Fruit fly (Drosophila melanogaster) whole organism, embryonic: Measurements from ENCODE around the gene CG4661.

Experiments
- Aef1 ChIP-seq: fragments of 200-800 bp; sonication (Bioruptor generic); IDR thresholded peaks from 3 replicates; pipeline ENCODE4 v1.3.6; 2022; ENCODE audit warnings: missing biosample characterization, missing genetic modification characterization
- C15 ChIP-seq: fragments of 200-800 bp; sonication (Bioruptor generic); IDR thresholded peaks from 3 replicates; pipeline ENCODE4 v1.3.6; 2022; ENCODE audit warnings: missing biosample characterization, missing genetic modification characterization
- CG10366 ChIP-seq: fragments of 200-800 bp; sonication (Bioruptor generic); IDR thresholded peaks from 2 replicates; pipeline ENCODE4 v1.3.6; 2022; ENCODE audit warnings: missing biosample characterization, missing genetic modification characterization
- CG10959 ChIP-seq: fragments of 200-800 bp; sonication (Bioruptor generic); IDR thresholded peaks from 2 replicates; pipeline ENCODE4 v1.3.6; 2022; ENCODE audit warnings: missing biosample characterization, missing genetic modification characterization
- CG13296 ChIP-seq: fragments of 200-800 bp; sonication (Bioruptor generic); optimal IDR thresholded peaks from 3 replicates; lab custom pipeline; 2018; ENCODE audit warnings: missing biosample characterization, mild to moderate bottlenecking, missing genetic modification characterization
- CG14710 ChIP-seq: fragments of 200-800 bp; sonication (Bioruptor generic); optimal IDR thresholded peaks from 3 replicates; lab custom pipeline; 2019; ENCODE audit warnings: missing biosample characterization, mild to moderate bottlenecking, missing genetic modification characterization, moderate library complexity
- CG17186 ChIP-seq: fragments of 200-800 bp; sonication (Bioruptor generic); optimal IDR thresholded peaks from 3 replicates; lab custom pipeline; 2017; ENCODE audit warnings: missing biosample characterization, missing genetic modification reagents, missing genetic modification characterization
- CG17385 ChIP-seq: fragments of 200-800 bp; sonication (Bioruptor generic); optimal IDR thresholded peaks from 3 replicates; lab custom pipeline; 2018; ENCODE audit warnings: missing biosample characterization, mild to moderate bottlenecking, missing genetic modification characterization
- CG2116 ChIP-seq: fragments of 200-800 bp; sonication (Bioruptor generic); optimal IDR thresholded peaks from 3 replicates; lab custom pipeline; 2018; ENCODE audit warnings: missing biosample characterization, mild to moderate bottlenecking, missing genetic modification characterization
- CG32532 ChIP-seq: fragments of 200-800 bp; sonication (Bioruptor generic); IDR thresholded peaks from 2 replicates; pipeline ENCODE4 v1.3.6; 2022; ENCODE audit warnings: missing biosample characterization, missing genetic modification characterization
- CG32767 ChIP-seq: fragments of 200-800 bp; sonication (Bioruptor generic); IDR thresholded peaks from 2 replicates; pipeline ENCODE4 v1.3.6; 2022; ENCODE audit warnings: missing biosample characterization, missing genetic modification characterization
- CG33213 ChIP-seq: fragments of 200-800 bp; sonication (Bioruptor generic); optimal IDR thresholded peaks from 3 replicates; lab custom pipeline; 2016; ENCODE audit warnings: missing biosample characterization, missing genetic modification characterization
- CG3838 ChIP-seq: fragments of 200-800 bp; sonication (Bioruptor generic); optimal IDR thresholded peaks from 3 replicates; lab custom pipeline; 2016; ENCODE audit warnings: missing biosample characterization, missing genetic modification characterization
- CG6654 ChIP-seq: fragments of 200-800 bp; sonication (Bioruptor generic); optimal IDR thresholded peaks from 2 replicates; lab custom pipeline; 2017; ENCODE audit warnings: missing biosample characterization, mild to moderate bottlenecking, missing genetic modification characterization
- CG7928 ChIP-seq: fragments of 200-800 bp; sonication (Bioruptor generic); optimal IDR thresholded peaks from 2 replicates; lab custom pipeline; 2017; ENCODE audit warnings: missing biosample characterization, mild to moderate bottlenecking, missing genetic modification characterization
- CG8388 ChIP-seq: fragments of 200-800 bp; sonication (Bioruptor generic); optimal IDR thresholded peaks from 2 replicates; lab custom pipeline; 2019; ENCODE audit warnings: missing biosample characterization, mild to moderate bottlenecking, missing genetic modification characterization, moderate library complexity
- CG9727 ChIP-seq: fragments of 200-800 bp; sonication (Bioruptor generic); optimal IDR thresholded peaks from 3 replicates; lab custom pipeline; 2017; ENCODE audit warnings: missing biosample characterization, mild to moderate bottlenecking, missing genetic modification characterization
- CG9817 ChIP-seq: fragments of 200-800 bp; sonication (Bioruptor generic); optimal IDR thresholded peaks from 2 replicates; lab custom pipeline; 2018; ENCODE audit warnings: missing biosample characterization, mild to moderate bottlenecking, missing genetic modification characterization, moderate library complexity
- CG9932 ChIP-seq: fragments of 200-800 bp; sonication (Bioruptor generic); IDR thresholded peaks from 2 replicates; pipeline ENCODE4 v1.3.6; 2022; ENCODE audit warnings: missing biosample characterization, missing genetic modification characterization
- HLH4C ChIP-seq: fragments of 200-800 bp; sonication (Bioruptor generic); IDR thresholded peaks from 3 replicates; pipeline ENCODE4 v1.3.6; 2022; ENCODE audit warnings: missing biosample characterization, missing genetic modification characterization; ENCODE audit not compliant: partially characterized antibody
- HmgZ ChIP-seq: fragments of 200-800 bp; sonication (Bioruptor generic); optimal IDR thresholded peaks from 2 replicates; lab custom pipeline; 2018; ENCODE audit warnings: missing biosample characterization, mild to moderate bottlenecking, missing genetic modification characterization
- NC2α ChIP-seq: fragments of 200-800 bp; sonication (Bioruptor generic); optimal IDR thresholded peaks from 2 replicates; lab custom pipeline; 2016; ENCODE audit warnings: missing biosample characterization, missing genetic modification characterization
- NfI ChIP-seq: fragments of 200-800 bp; sonication (Bioruptor generic); optimal IDR thresholded peaks from 3 replicates; lab custom pipeline; 2018; ENCODE audit warnings: missing biosample characterization, mild to moderate bottlenecking, missing genetic modification characterization, moderate library complexity
- Oaz ChIP-seq: fragments of 200-800 bp; sonication (Bioruptor generic); IDR thresholded peaks from 2 replicates; pipeline ENCODE4 v1.3.6; 2022; ENCODE audit warnings: missing biosample characterization, missing genetic modification characterization
- Opbp ChIP-seq: fragments of 200-800 bp; sonication (Bioruptor generic); IDR thresholded peaks from 3 replicates; pipeline ENCODE4 v1.3.6; 2022; ENCODE audit warnings: missing biosample characterization, missing genetic modification characterization; ENCODE audit not compliant: partially characterized antibody
- Ptx1 ChIP-seq: fragments of 200-800 bp; sonication (Bioruptor generic); IDR thresholded peaks from 2 replicates; pipeline ENCODE4 v1.3.6; 2022; ENCODE audit warnings: missing biosample characterization, missing genetic modification characterization
- Sry-β ChIP-seq: fragments of 200-800 bp; sonication (Bioruptor generic); optimal IDR thresholded peaks from 2 replicates; lab custom pipeline; 2018; ENCODE audit warnings: missing biosample characterization, mild to moderate bottlenecking, missing genetic modification characterization, moderate library complexity
- Taf1 ChIP-seq: fragments of 200-800 bp; sonication (Bioruptor generic); IDR thresholded peaks from 2 replicates; pipeline ENCODE4 v1.3.6; 2022; ENCODE audit warnings: missing biosample characterization, missing genetic modification characterization
- amos ChIP-seq: fragments of 200-800 bp; sonication (Bioruptor generic); IDR thresholded peaks from 2 replicates; pipeline ENCODE4 v1.3.6; 2022; ENCODE audit warnings: missing biosample characterization, missing genetic modification characterization; ENCODE audit not compliant: partially characterized antibody
- bbx ChIP-seq: fragments of 200-800 bp; sonication (Bioruptor generic); IDR thresholded peaks from 2 replicates; pipeline ENCODE4 v1.3.6; 2022; ENCODE audit warnings: missing biosample characterization, missing genetic modification characterization; ENCODE audit not compliant: partially characterized antibody
- bowl ChIP-seq: fragments of 200-800 bp; sonication (Bioruptor generic); IDR thresholded peaks from 2 replicates; pipeline ENCODE4 v1.3.6; 2022; ENCODE audit warnings: missing biosample characterization, missing genetic modification characterization
- bsh ChIP-seq, 2 experiments: fragments of 200-800 bp; sonication (Bioruptor generic); optimal IDR thresholded peaks; 2 replicates each; lab custom pipeline; 2017 to 2018; ENCODE audit warnings: mild to moderate bottlenecking in 2 of 2, missing biosample characterization in 2 of 2, missing genetic modification characterization in 2 of 2, moderate library complexity in 1 of 2
- cas ChIP-seq: fragments of 200-800 bp; sonication (Bioruptor generic); IDR thresholded peaks from 2 replicates; pipeline ENCODE4 v1.3.6; 2022; ENCODE audit warnings: missing biosample characterization, missing genetic modification characterization
- crc ChIP-seq: fragments of 200-800 bp; sonication (Bioruptor generic); optimal IDR thresholded peaks from 2 replicates; lab custom pipeline; 2016; ENCODE audit warnings: missing biosample characterization, missing genetic modification characterization
- cwo ChIP-seq: fragments of 200-800 bp; sonication (Bioruptor generic); optimal IDR thresholded peaks from 3 replicates; lab custom pipeline; 2017; ENCODE audit warnings: missing biosample characterization, missing genetic modification characterization, mild to moderate bottlenecking, moderate library complexity, missing genetic modification reagents
- disco-r ChIP-seq: fragments of 200-800 bp; sonication (Bioruptor generic); optimal IDR thresholded peaks from 2 replicates; lab custom pipeline; 2016; ENCODE audit warnings: missing biosample characterization, missing genetic modification characterization
- dpn ChIP-seq, 2 experiments: fragments of 200-800 bp; sonication (Bioruptor generic); optimal IDR thresholded peaks; 3 replicates each; lab custom pipeline; 2016; ENCODE audit warnings: missing biosample characterization in 2 of 2, missing genetic modification characterization in 2 of 2
- dysf ChIP-seq: fragments of 200-800 bp; sonication (Bioruptor generic); IDR thresholded peaks from 3 replicates; pipeline ENCODE4 v1.3.6; 2022; ENCODE audit warnings: missing biosample characterization, missing genetic modification characterization
- fd64A ChIP-seq: fragments of 200-800 bp; sonication (Bioruptor generic); optimal IDR thresholded peaks from 3 replicates; lab custom pipeline; 2018; ENCODE audit warnings: missing biosample characterization, mild to moderate bottlenecking, missing genetic modification characterization
- grn ChIP-seq: fragments of 200-800 bp; sonication (Bioruptor generic); optimal IDR thresholded peaks from 3 replicates; lab custom pipeline; 2017; ENCODE audit warnings: missing biosample characterization, missing genetic modification characterization
- her ChIP-seq: fragments of 200-800 bp; sonication (Bioruptor generic); optimal IDR thresholded peaks from 2 replicates; lab custom pipeline; 2016; ENCODE audit warnings: missing biosample characterization, missing genetic modification characterization
- nerfin-1 ChIP-seq: fragments of 200-800 bp; sonication (Bioruptor generic); optimal IDR thresholded peaks from 3 replicates; lab custom pipeline; 2019; ENCODE audit warnings: missing biosample characterization, mild to moderate bottlenecking, missing genetic modification characterization, moderate library complexity
- odd ChIP-seq: fragments of 200-800 bp; sonication (Bioruptor generic); optimal IDR thresholded peaks from 2 replicates; lab custom pipeline; 2017; ENCODE audit warnings: missing biosample characterization, mild to moderate bottlenecking, missing genetic modification characterization
- pan ChIP-seq, 4 experiments: fragments of >200 bp in 3 of 4; fragments of 200-800 bp in 1 of 4; sonication (Bioruptor generic) in 1 of 4; optimal IDR thresholded peaks in 3 of 4; IDR thresholded peaks in 1 of 4; 2 replicates each; pipeline versions ENCODE4 v1.3.6 to Lab custom; 2017 to 2022; ENCODE audit warnings: missing biosample characterization in 2 of 4, missing genetic modification characterization in 2 of 4, mixed read lengths in 1 of 4
- prd ChIP-seq, 3 experiments: fragments of >200 bp in 2 of 3; fragments of 200-800 bp in 1 of 3; sonication (Bioruptor generic) in 1 of 3; optimal IDR thresholded peaks in 2 of 3; IDR thresholded peaks in 1 of 3; 2 replicates in 2 of 3; 3 replicates in 1 of 3; pipeline versions ENCODE4 v1.3.6 to Lab custom; 2017 to 2022; ENCODE audit warnings: missing biosample characterization in 1 of 3, missing genetic modification characterization in 1 of 3
- sim ChIP-seq: fragments of 200-800 bp; sonication (Bioruptor generic); IDR thresholded peaks from 2 replicates; pipeline ENCODE4 v1.3.6; 2022; ENCODE audit warnings: missing biosample characterization, missing genetic modification characterization
- sima ChIP-seq: fragments of 200-800 bp; sonication (Bioruptor generic); optimal IDR thresholded peaks from 2 replicates; lab custom pipeline; 2016; ENCODE audit warnings: missing biosample characterization, missing genetic modification characterization
- so ChIP-seq: fragments of 200-800 bp; sonication (Bioruptor generic); IDR thresholded peaks from 3 replicates; pipeline ENCODE4 v1.3.6; 2022; ENCODE audit warnings: missing biosample characterization, missing genetic modification characterization
- vnd ChIP-seq: fragments of 200-800 bp; sonication (Bioruptor generic); IDR thresholded peaks from 3 replicates; pipeline ENCODE4 v1.3.6; 2022; ENCODE audit warnings: missing biosample characterization, missing genetic modification characterization; ENCODE audit not compliant: partially characterized antibody
- zen ChIP-seq: fragments of 200-800 bp; sonication (Bioruptor generic); optimal IDR thresholded peaks from 3 replicates; lab custom pipeline; 2018; ENCODE audit warnings: missing biosample characterization, mild to moderate bottlenecking, missing genetic modification characterization, moderate library complexity

The CG4661 gene

DNA sequence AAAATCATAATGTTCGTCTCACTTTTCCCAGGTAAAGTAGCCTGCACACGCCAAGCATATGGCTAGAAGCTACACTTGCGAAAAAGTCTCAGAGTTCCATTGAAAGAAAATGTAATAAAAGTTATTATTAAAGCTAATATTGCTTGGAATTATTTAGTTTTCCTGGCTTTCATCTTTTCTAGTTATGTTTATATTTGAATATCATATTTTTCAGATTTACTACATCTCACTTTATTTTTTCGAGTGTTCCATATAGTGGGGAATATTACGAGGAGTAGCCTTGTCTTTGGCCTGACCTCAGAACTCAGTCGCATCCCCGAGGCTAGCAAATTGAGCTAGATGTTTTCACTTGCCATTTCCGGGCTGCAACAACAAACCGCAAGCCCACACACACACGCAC lies 30.0 kb upstream of the CG4661 start:
- TF ChIP-seq CG10366 (no peak), CG9932 (GFP tag; lab: Robert Waterston, UW) (0 out of 2 replicates have a peak, but pooled peaks have one; percentile 6), CG2116 (GFP tag; lab: Kevin White, UChicago) (no peak), prd (optimal IDR thresholded peaks at IDR 0.05; lab: Kevin White, UChicago) (no peak), prd (GFP tag; IDR thresholded peaks at IDR 0.05; lab: Robert Waterston, UW) (peak; percentile 66), CG8388 (GFP tag; lab: Kevin White, UChicago) (no peak), amos (no peak), so (GFP tag; lab: Robert Waterston, UW) (no peak), CG17385 (GFP tag; lab: Kevin White, UChicago) (no peak), fd64A (no peak), bsh (GFP tag; optimal IDR thresholded peaks at IDR 0.05; lab: Kevin White, UChicago) (peak in 1 of 2 experiments; percentile 24), cwo (no peak), CG3838 (no peak), CG10959 (GFP tag; lab: Robert Waterston, UW) (peak; percentile 52), Aef1 (GFP tag; lab: Robert Waterston, UW) (0 out of 3 replicates have a peak, but pooled peaks have one; percentile 14), CG14710 (peak; percentile 2), CG32767 (GFP tag; lab: Robert Waterston, UW) (no peak), nerfin-1 (tag; lab: Kevin White, UChicago) (no peak), CG32532 (GFP tag; lab: Robert Waterston, UW) (no peak), CG6654 (GFP tag; lab: Kevin White, UChicago) (no peak), CG9727 (GFP tag; lab: Kevin White, UChicago) (peak; percentile 1), Taf1 (GFP tag; lab: Robert Waterston, UW) (no peak), Sry-β (GFP tag; lab: Kevin White, UChicago) (no peak), CG33213 (GFP tag; lab: Kevin White, UChicago) (no peak), sim (no peak), crc (no peak), pan (optimal IDR thresholded peaks at IDR 0.05; lab: Kevin White, UChicago) (no peak), pan (GFP tag; optimal IDR thresholded peaks at IDR 0.05 in 1 of 2, IDR thresholded peaks at IDR 0.05 in 1 of 2) (peak in 1 of 2 experiments; percentile 41), CG9817 (tag; lab: Kevin White, UChicago) (no peak), NfI (GFP tag; lab: Kevin White, UChicago) (no peak), CG13296 (GFP tag; lab: Kevin White, UChicago) (no peak), her (no peak), Oaz (no peak), Opbp (GFP tag; lab: Robert Waterston, UW) (no peak), C15 (no peak), CG7928 (no peak), Ptx1 (GFP tag; lab: Robert Waterston, UW) (peak; percentile 45), disco-r (GFP tag; lab: Kevin White, UChicago) (no peak), grn (no peak), odd (GFP tag; lab: Kevin White, UChicago) (no peak), HLH4C (GFP tag; lab: Robert Waterston, UW) (no peak), bowl (no peak), NC2α (GFP tag; lab: Kevin White, UChicago) (no peak), CG17186 (GFP tag; lab: Kevin White, UChicago) (no peak), sima (GFP tag; lab: Kevin White, UChicago) (no peak), cas (GFP tag; lab: Robert Waterston, UW) (no peak), vnd (GFP tag; lab: Robert Waterston, UW) (no peak), dysf (GFP tag; lab: Robert Waterston, UW) (0 out of 3 replicates have a peak, but pooled peaks have one; percentile 23), HmgZ (tag; lab: Kevin White, UChicago) (no peak), bbx (GFP tag; lab: Robert Waterston, UW) (no peak), dpn (GFP tag; optimal IDR thresholded peaks at IDR 0.05; lab: Kevin White, UChicago) (no peak), zen (tag; lab: Kevin White, UChicago) (peak; percentile 55)
